Fruit fly (Drosophila melanogaster) S2 (cell line): ENCODE data around the gene CG42449.

ENCODE experiments used
- CG8478 ChIP-seq: fragments of >200 bp; optimal IDR thresholded peaks from 2 replicates; lab custom pipeline; 2018
- CTCF ChIP-seq, 2 experiments: fragments of >200 bp; optimal IDR thresholded peaks; 2 replicates each; lab custom pipeline; 2018

DNA sequence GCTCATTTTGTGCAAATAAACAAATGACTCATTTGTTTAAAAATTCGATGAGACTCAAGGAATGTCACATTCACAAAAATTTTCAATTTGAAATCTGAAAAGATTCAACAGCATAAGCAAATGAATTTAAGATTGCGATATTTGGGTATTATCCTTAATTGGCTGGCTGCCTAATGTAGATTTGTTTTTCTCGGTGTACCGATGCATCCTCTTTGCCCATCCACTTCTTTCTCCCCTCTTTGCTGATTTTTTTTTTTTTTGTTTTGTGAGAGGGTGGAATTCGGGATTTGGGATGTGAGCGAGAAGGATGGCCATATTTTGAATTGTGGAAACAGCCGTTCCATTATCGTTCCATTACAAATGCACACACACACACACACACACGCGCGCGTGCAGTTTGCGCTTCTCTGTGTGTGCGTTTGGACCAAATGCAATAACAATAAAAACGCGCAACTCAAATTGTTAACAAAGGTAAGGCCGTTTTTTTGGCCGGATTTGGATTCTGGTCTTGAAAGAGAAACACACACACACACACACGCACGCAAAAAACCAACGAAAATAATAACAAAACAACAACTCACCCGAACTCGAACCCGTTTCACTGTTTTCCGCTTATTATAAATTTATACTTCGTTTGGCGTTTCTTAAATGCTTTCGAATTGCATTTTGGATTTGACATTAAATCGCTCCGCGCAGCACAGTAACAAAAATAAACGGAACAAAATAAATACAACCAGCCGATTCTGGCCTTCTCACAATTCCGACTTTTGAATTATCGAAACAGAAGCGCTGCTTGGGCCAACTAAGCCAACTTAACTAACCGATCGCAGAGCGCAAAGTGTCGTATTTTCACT lies 3.7 kb upstream of the CG42449 start:
- TF ChIP-seq CTCF (optimal IDR thresholded peaks at IDR 0.05; lab: Kevin White, UChicago), result no peak
- TF ChIP-seq CG8478 (lab: Kevin White, UChicago), result no peak
